Worm (Caenorhabditis elegans) whole organism, L4 larva: Measurements from ENCODE around the gene ZK666.8.

Experiments used
- F26F4.8 ChIP-seq: fragments of 200-800 bp; sonication (Bioruptor generic); conservative IDR thresholded peaks from 2 replicates; pipeline ENCODE4 v1.3.6; 2022; ENCODE audit warnings: missing genetic modification characterization, missing compliant biosample characterization
- F49E8.2 ChIP-seq: sonication (generic microtip); optimal IDR thresholded peaks from 2 replicates; lab custom pipeline; 2016; ENCODE audit warnings: missing compliant biosample characterization, mild to moderate bottlenecking, missing genetic modification characterization, borderline replicate concordance
- Y105C5A.15 ChIP-seq: fragments of 200-800 bp; sonication (Bioruptor generic); IDR thresholded peaks from 2 replicates; pipeline ENCODE4 v1.3.6; 2022; ENCODE audit warnings: missing genetic modification characterization, missing compliant biosample characterization
- aha-1 ChIP-seq: fragments of 150-350 bp; peaks from one replicate; lab custom pipeline; 2014; ENCODE audit warnings: missing biosample characterization, missing genetic modification characterization
- aly-2 ChIP-seq: sonication (generic microtip); optimal IDR thresholded peaks from 2 replicates; lab custom pipeline; 2018; ENCODE audit warnings: missing biosample characterization, missing genetic modification characterization
- ceh-28 ChIP-seq: fragments of 150-350 bp; optimal IDR thresholded peaks from 2 replicates; lab custom pipeline; 2014; ENCODE audit warnings: missing biosample characterization, missing genetic modification reagents, missing genetic modification characterization
- ceh-82 ChIP-seq: sonication (generic microtip); optimal IDR thresholded peaks from 2 replicates; lab custom pipeline; 2017; ENCODE audit warnings: missing biosample characterization, missing genetic modification characterization
- ces-1 ChIP-seq: fragments of 150-350 bp; sonication (generic microtip); optimal IDR thresholded peaks from 4 replicates; lab custom pipeline; 2014; ENCODE audit warnings: missing biosample characterization, missing genetic modification reagents, missing genetic modification characterization
- cey-2 ChIP-seq: sonication (generic microtip); optimal IDR thresholded peaks from 3 replicates; lab custom pipeline; 2017; ENCODE audit warnings: missing genetic modification characterization, mild to moderate bottlenecking, missing compliant biosample characterization, antibody characterized with exemption, borderline replicate concordance; ENCODE audit not compliant: insufficient read depth
- daf-16 ChIP-seq, 3 experiments: sonication (generic microtip); optimal IDR thresholded peaks; 2 replicates each; lab custom pipeline; 2016 to 2017; ENCODE audit warnings: missing genetic modification characterization in 3 of 3, missing genetic modification reagents in 3 of 3, mild to moderate bottlenecking in 2 of 3, missing compliant biosample characterization in 2 of 3, missing biosample characterization in 1 of 3, moderate library complexity in 1 of 3
- daf-19 ChIP-seq: fragments of 200-800 bp; sonication (Bioruptor generic); conservative IDR thresholded peaks from 2 replicates; pipeline ENCODE4 v1.3.6; 2022; ENCODE audit warnings: missing genetic modification characterization, missing compliant biosample characterization
- dmd-8 ChIP-seq: fragments of 200-800 bp; sonication (Bioruptor generic); IDR thresholded peaks from 2 replicates; pipeline ENCODE4 v1.3.6; 2022; ENCODE audit warnings: missing genetic modification characterization, missing compliant biosample characterization
- dmd-9 ChIP-seq: fragments of 200-800 bp; sonication (Bioruptor generic); IDR thresholded peaks from 2 replicates; pipeline ENCODE4 v1.3.6; 2022; ENCODE audit warnings: missing genetic modification reagents, missing genetic modification characterization, missing compliant biosample characterization
- duxl-1 ChIP-seq: sonication (generic microtip); optimal IDR thresholded peaks from 2 replicates; lab custom pipeline; 2016; ENCODE audit warnings: mild to moderate bottlenecking, missing genetic modification characterization, moderate library complexity, missing compliant biosample characterization; ENCODE audit not compliant: poor library complexity
- fkh-10 ChIP-seq: fragments of 150-350 bp; optimal IDR thresholded peaks from 2 replicates; lab custom pipeline; 2014; ENCODE audit warnings: missing biosample characterization, missing genetic modification reagents, missing genetic modification characterization
- hlh-11 ChIP-seq: fragments of 200-800 bp; sonication (Bioruptor generic); optimal IDR thresholded peaks from 2 replicates; lab custom pipeline; 2018; ENCODE audit warnings: mild to moderate bottlenecking, missing genetic modification characterization, missing compliant biosample characterization
- hlh-30 ChIP-seq: sonication (generic microtip); optimal IDR thresholded peaks from 2 replicates; lab custom pipeline; 2017; ENCODE audit warnings: antibody characterized with exemption, mild to moderate bottlenecking, missing genetic modification characterization, missing compliant biosample characterization; ENCODE audit not compliant: insufficient read depth
- hmg-1.1 ChIP-seq: fragments of 200-800 bp; sonication (Bioruptor generic); IDR thresholded peaks from 2 replicates; pipeline ENCODE4 v1.3.6; 2022; ENCODE audit warnings: missing genetic modification reagents, missing genetic modification characterization, missing compliant biosample characterization
- lim-7 ChIP-seq: fragments of 200-800 bp; sonication (Bioruptor generic); IDR thresholded peaks from 2 replicates; pipeline ENCODE4 v1.3.6; 2022; ENCODE audit warnings: missing genetic modification characterization, missing compliant biosample characterization
- lin-15B ChIP-seq: fragments of 150-350 bp; sonication (generic microtip); optimal IDR thresholded peaks from 3 replicates; lab custom pipeline; 2014; ENCODE audit warnings: missing biosample characterization, missing genetic modification characterization
- lin-29 ChIP-seq: fragments of 200-800 bp; sonication (Bioruptor generic); IDR thresholded peaks from 2 replicates; pipeline ENCODE4 v1.3.6; 2022; ENCODE audit warnings: missing genetic modification reagents, missing genetic modification characterization, missing compliant biosample characterization
- lsy-2 ChIP-seq, 2 experiments: fragments of 150-350 bp in 1 of 2; sonication (generic microtip) in 1 of 2; optimal IDR thresholded peaks; 2 replicates each; lab custom pipeline; 2014 to 2017; ENCODE audit warnings: missing biosample characterization in 2 of 2, missing genetic modification characterization in 2 of 2
- madf-9 ChIP-seq: fragments of 200-800 bp; sonication (Bioruptor generic); conservative IDR thresholded peaks from 2 replicates; pipeline ENCODE4 v1.3.6; 2022; ENCODE audit warnings: missing genetic modification reagents, missing genetic modification characterization, missing compliant biosample characterization
- mdl-1 ChIP-seq, 2 experiments: fragments of 150-350 bp in 1 of 2; sonication (generic microtip) in 1 of 2; optimal IDR thresholded peaks; 2 replicates each; lab custom pipeline; 2014 to 2017; ENCODE audit warnings: missing biosample characterization in 2 of 2, missing genetic modification characterization in 2 of 2
- mdt-29 ChIP-seq: fragments of 200-800 bp; sonication (Bioruptor generic); IDR thresholded peaks from 2 replicates; pipeline ENCODE4 v1.3.6; 2022; ENCODE audit warnings: missing genetic modification reagents, missing genetic modification characterization, missing compliant biosample characterization
- mes-2 ChIP-seq: sonication (generic microtip); optimal IDR thresholded peaks from 2 replicates; lab custom pipeline; 2016; ENCODE audit warnings: missing genotype, mild to moderate bottlenecking, missing genetic modification characterization, missing compliant biosample characterization; ENCODE audit not compliant: poor library complexity, severe bottlenecking
- mxl-3 ChIP-seq: fragments of 200-800 bp; sonication (Bioruptor generic); optimal IDR thresholded peaks from 2 replicates; lab custom pipeline; 2018; ENCODE audit warnings: mild to moderate bottlenecking, missing genetic modification characterization, missing compliant biosample characterization
- nhr-10 ChIP-seq: fragments of 150-350 bp; optimal IDR thresholded peaks from 2 replicates; lab custom pipeline; 2014; ENCODE audit warnings: missing biosample characterization, missing genetic modification characterization
- nhr-11 ChIP-seq: fragments of 150-350 bp; optimal IDR thresholded peaks from 2 replicates; lab custom pipeline; 2014; ENCODE audit warnings: missing biosample characterization, missing genetic modification characterization
- nhr-237 ChIP-seq: sonication (generic microtip); optimal IDR thresholded peaks from 2 replicates; lab custom pipeline; 2017; ENCODE audit warnings: missing biosample characterization, missing genetic modification characterization
- nhr-25 ChIP-seq: sonication (generic microtip); optimal IDR thresholded peaks from 2 replicates; lab custom pipeline; 2017; ENCODE audit warnings: missing genetic modification characterization, mild to moderate bottlenecking, missing compliant biosample characterization, antibody characterized with exemption, moderate library complexity, borderline replicate concordance; ENCODE audit not compliant: insufficient read depth
- nhr-28 ChIP-seq: fragments of 150-350 bp; optimal IDR thresholded peaks from 2 replicates; lab custom pipeline; 2014; ENCODE audit warnings: missing biosample characterization, missing genetic modification characterization
- nhr-42 ChIP-seq: fragments of 200-800 bp; sonication (Bioruptor generic); IDR thresholded peaks from 2 replicates; pipeline ENCODE4 v1.3.6; 2022; ENCODE audit warnings: missing genetic modification characterization, missing compliant biosample characterization
- nhr-48 ChIP-seq: sonication (generic microtip); optimal IDR thresholded peaks from 2 replicates; lab custom pipeline; 2016; ENCODE audit warnings: mild to moderate bottlenecking, missing genetic modification characterization, missing compliant biosample characterization
- nhr-77 ChIP-seq: fragments of 150-350 bp; optimal IDR thresholded peaks from 2 replicates; lab custom pipeline; 2014; ENCODE audit warnings: missing biosample characterization, missing genetic modification characterization
- pqm-1 ChIP-seq: sonication (generic microtip); optimal IDR thresholded peaks from 2 replicates; lab custom pipeline; 2017; ENCODE audit warnings: missing biosample characterization, missing genetic modification characterization
- rbr-2 ChIP-seq: sonication (generic microtip); optimal IDR thresholded peaks from 2 replicates; lab custom pipeline; 2016; ENCODE audit warnings: missing genotype, missing genetic modification characterization, missing compliant biosample characterization
- snpc-4 ChIP-seq: fragments of 150-350 bp; optimal IDR thresholded peaks from 2 replicates; lab custom pipeline; 2014; ENCODE audit warnings: missing biosample characterization, missing genetic modification characterization
- spr-1 ChIP-seq: sonication (generic microtip); optimal IDR thresholded peaks from 2 replicates; lab custom pipeline; 2016; ENCODE audit warnings: mild to moderate bottlenecking, missing genetic modification characterization, missing compliant biosample characterization
- spr-3 ChIP-seq: fragments of 200-800 bp; sonication (Bioruptor generic); optimal IDR thresholded peaks from 2 replicates; lab custom pipeline; 2018; ENCODE audit warnings: mild to moderate bottlenecking, missing genetic modification characterization, missing compliant biosample characterization
- tra-1 ChIP-seq: fragments of 200-800 bp; sonication (Bioruptor generic); IDR thresholded peaks from 2 replicates; pipeline ENCODE4 v1.3.6; 2022; ENCODE audit warnings: missing genetic modification reagents, missing genetic modification characterization, missing compliant biosample characterization
- unc-62 ChIP-seq, 3 experiments: fragments of 150-350 bp in 1 of 3; sonication (generic microtip); optimal IDR thresholded peaks in 2 of 3; peaks in 1 of 3; 1 replicate in 1 of 3; 2 replicates in 2 of 3; lab custom pipeline; 2014 to 2017; ENCODE audit warnings: missing biosample characterization in 3 of 3, missing genetic modification characterization in 3 of 3, missing genetic modification reagents in 3 of 3, missing genotype in 1 of 3
- zag-1 ChIP-seq: fragments of 150-350 bp; optimal IDR thresholded peaks from 2 replicates; lab custom pipeline; 2014; ENCODE audit warnings: missing biosample characterization, missing genetic modification characterization
- zfp-2 ChIP-seq: sonication (generic microtip); optimal IDR thresholded peaks from 2 replicates; lab custom pipeline; 2016; ENCODE audit warnings: mild to moderate bottlenecking, missing genetic modification characterization, missing compliant biosample characterization
- zfp-3 ChIP-seq: fragments of 200-800 bp; sonication (Bioruptor generic); conservative IDR thresholded peaks from 2 replicates; pipeline ENCODE4 v1.3.6; 2022; ENCODE audit warnings: missing genetic modification reagents, missing genetic modification characterization, missing compliant biosample characterization
- zip-2 ChIP-seq: fragments of 150-350 bp; optimal IDR thresholded peaks from 2 replicates; lab custom pipeline; 2014; ENCODE audit warnings: missing biosample characterization, missing genetic modification characterization
- ztf-11 ChIP-seq: fragments of 150-350 bp; optimal IDR thresholded peaks from 2 replicates; lab custom pipeline; 2014; ENCODE audit warnings: missing biosample characterization, missing genetic modification characterization

ZK666.8 gene

ce11 chrII:10502491-10503063 is 9.6 kb upstream of the ZK666.8 start, which contains the start of gene myrf-1 (continued):
- TF ChIP-seq hlh-11 (tag; lab: Kevin White, UChicago), result peak; percentile 98
- TF ChIP-seq F49E8.2 (tag; lab: Kevin White, UChicago), result no peak
- no peak for TF ChIP-seq cey-2
- 0 out of 2 replicates have a peak, but pooled peaks have one; percentile 31 for TF ChIP-seq dmd-9 (GFP tag; lab: Robert Waterston, UW)
- TF ChIP-seq tra-1 (GFP tag; lab: Robert Waterston, UW), result peak; percentile 73; the same call in 1 of the 2 replicates
- TF ChIP-seq mes-2 (tag; lab: Kevin White, UChicago), result peak; percentile 81
- no peak for TF ChIP-seq Y105C5A.15
- TF ChIP-seq fkh-10, result peak; percentile 7
- peak; percentile 92 for TF ChIP-seq rbr-2 (tag; lab: Kevin White, UChicago)
- TF ChIP-seq ceh-82 (tag; lab: Kevin White, UChicago), result no peak
- peak; percentile 83 for TF ChIP-seq nhr-28 (tag; lab: Kevin White, UChicago)
- TF ChIP-seq lin-15B, result no peak
- peak; percentile 10 for TF ChIP-seq zfp-2 (tag; lab: Kevin White, UChicago)
- 0 out of 2 replicates have a peak, but pooled peaks have one; percentile 46 for TF ChIP-seq lim-7 (GFP tag; lab: Robert Waterston, UW)
- TF ChIP-seq nhr-42 (GFP tag; lab: Robert Waterston, UW), result peak; percentile 69; the same call in 1 of the 2 replicates
- TF ChIP-seq hlh-30 (tag; lab: Kevin White, UChicago), result peak; percentile 90
- 0 out of 2 replicates have a peak, but pooled peaks have one; percentile 44 for TF ChIP-seq dmd-8 (GFP tag; lab: Robert Waterston, UW)
- no peak for TF ChIP-seq ztf-11 (tag; lab: Kevin White, UChicago)
- TF ChIP-seq snpc-4 (tag; lab: Kevin White, UChicago), result no peak
- TF ChIP-seq madf-9, result no peak; the same call in 1 of the 2 replicates
- TF ChIP-seq daf-16 (GFP tag; optimal IDR thresholded peaks at IDR 0.05; lab: Kevin White, UChicago), result peak; percentile 39
- peak; percentile 50 for TF ChIP-seq daf-16 (tag; optimal IDR thresholded peaks at IDR 0.05; lab: Kevin White, UChicago)
- TF ChIP-seq zip-2 (tag; lab: Kevin White, UChicago), result no peak
- peak; percentile 19 for TF ChIP-seq pqm-1 (tag; lab: Kevin White, UChicago)
- TF ChIP-seq spr-1, result peak; percentile 74
- TF ChIP-seq nhr-77 (tag; lab: Kevin White, UChicago), result peak; percentile 89
- TF ChIP-seq ces-1 (GFP tag; lab: Kevin White, UChicago), result no peak
- peak; percentile 48 for TF ChIP-seq spr-3 (GFP tag; lab: Kevin White, UChicago)
- no peak for TF ChIP-seq zag-1 (tag; lab: Kevin White, UChicago)
- TF ChIP-seq daf-19 (GFP tag; lab: Robert Waterston, UW), result no peak
- TF ChIP-seq zfp-3 (GFP tag; lab: Robert Waterston, UW), result no peak

DNA sequence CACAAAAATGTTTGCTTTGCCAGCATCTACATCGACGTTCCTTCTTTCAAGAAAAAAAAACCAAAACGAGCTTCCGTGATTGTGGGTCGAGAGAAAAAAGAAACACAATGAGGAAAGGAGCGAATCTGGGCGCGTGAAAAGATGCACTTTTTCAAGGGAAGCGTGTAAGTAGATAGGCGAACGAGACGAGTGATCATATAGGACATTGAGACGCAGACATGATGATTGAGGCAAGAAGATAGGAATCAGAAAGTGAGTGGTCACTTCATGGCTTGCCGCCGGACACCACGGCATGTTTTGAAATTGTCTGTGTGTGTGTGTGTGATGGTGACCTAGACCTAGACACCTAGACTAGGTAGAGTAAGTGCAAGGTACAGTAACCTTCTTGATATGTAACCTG is 8.6 kb upstream of the ZK666.8 start:
- peak; percentile 87 for TF ChIP-seq hlh-30 (tag; lab: Kevin White, UChicago)
- TF ChIP-seq daf-16 (GFP tag; optimal IDR thresholded peaks at IDR 0.05; lab: Kevin White, UChicago), result no peak
- TF ChIP-seq daf-16 (tag; optimal IDR thresholded peaks at IDR 0.05; lab: Kevin White, UChicago), result peak; percentile 10
- TF ChIP-seq unc-62 (GFP tag; optimal IDR thresholded peaks at IDR 0.05 in 1 of 2; lab: Kevin White, UChicago), result peak in 1 of 2 experiments; percentile 75
- no peak for TF ChIP-seq unc-62 (tag; optimal IDR thresholded peaks at IDR 0.05; lab: Kevin White, UChicago)
- TF ChIP-seq F26F4.8 (GFP tag; lab: Robert Waterston, UW), result no peak
- TF ChIP-seq mdl-1 (tag; optimal IDR thresholded peaks at IDR 0.05; lab: Kevin White, UChicago), result peak in 1 of 2 experiments; percentile 86
- TF ChIP-seq nhr-42 (GFP tag; lab: Robert Waterston, UW), result 0 out of 2 replicates have a peak, but pooled peaks have one; percentile 5
- peak; percentile 79 for TF ChIP-seq nhr-11
- peak; percentile 77 for TF ChIP-seq nhr-25 (tag; lab: Kevin White, UChicago)
- TF ChIP-seq aly-2 (tag; lab: Kevin White, UChicago), result no peak
- TF ChIP-seq mdt-29, result no peak
- peak; percentile 29 for TF ChIP-seq nhr-48 (tag; lab: Kevin White, UChicago)
- TF ChIP-seq ceh-28, result no peak
- no peak for TF ChIP-seq lin-29 (GFP tag; lab: Robert Waterston, UW)
- no peak for TF ChIP-seq nhr-237 (tag; lab: Kevin White, UChicago)
- peak; percentile 54 for TF ChIP-seq mes-2 (tag; lab: Kevin White, UChicago)
- peak; percentile 44 to 52 for TF ChIP-seq lsy-2 (tag; optimal IDR thresholded peaks at IDR 0.05; lab: Kevin White, UChicago)
- TF ChIP-seq aha-1 (tag; lab: Kevin White, UChicago), result peak; percentile 92
- TF ChIP-seq mxl-3, result peak; percentile 91
- TF ChIP-seq nhr-77 (tag; lab: Kevin White, UChicago), result peak; percentile 25
- TF ChIP-seq hlh-11 (tag; lab: Kevin White, UChicago), result peak; percentile 76
- TF ChIP-seq duxl-1 (tag; lab: Kevin White, UChicago), result peak; percentile 36
- no peak for TF ChIP-seq nhr-10
- TF ChIP-seq hmg-1.1 (GFP tag; lab: Robert Waterston, UW), result peak; percentile 50; the same call in 1 of the 2 replicates
